Worm (Caenorhabditis elegans): ENCODE data around the gene srm-3.
"Not testable (repeated sequence)": the region's sequence is repeated elsewhere in the genome, so short reads cannot be mapped to it uniquely, and the experiment has no call there.

srm-3 gene

ce11 chrIV:9671001-9671652 lies 22.3 kb downstream of the srm-3 start:
- TF ChIP-seq unc-62 (GFP tag; optimal IDR thresholded peaks at IDR 0.05): no peak

- no peak for TF ChIP-seq unc-62 (GFP tag; optimal IDR thresholded peaks at IDR 0.05)
These were observed 23.7 kb downstream of the srm-3 start for ce11 chrIV:9672434-9672833.

ce11 chrIV:9673206-9673605 lies 24.4 kb downstream of the srm-3 start:
- no peak for TF ChIP-seq unc-62 (GFP tag; optimal IDR thresholded peaks at IDR 0.05)

ce11 chrIV:9673683-9674336 lies 25.0 kb downstream of the srm-3 start:
- TF ChIP-seq unc-62 (GFP tag; optimal IDR thresholded peaks at IDR 0.05): no peak

- TF ChIP-seq unc-62 (GFP tag; optimal IDR thresholded peaks at IDR 0.05): no peak
These were observed 26.8 kb downstream of the srm-3 start, which contains the start of gene nhr-34 for ce11 chrIV:9675572-9675971. Gene nhr-34, minus strand, starts transcription at chrIV:9675672.

- no peak for TF ChIP-seq unc-62 (GFP tag; optimal IDR thresholded peaks at IDR 0.05)
These were observed 27.8 kb downstream of the srm-3 start for ce11 chrIV:9676535-9676934.

- no peak for TF ChIP-seq unc-62 (GFP tag; optimal IDR thresholded peaks at IDR 0.05)
These were observed 28.6 kb downstream of the srm-3 start for ce11 chrIV:9677226-9677992.

- TF ChIP-seq unc-62 (GFP tag; optimal IDR thresholded peaks at IDR 0.05): no peak
These were observed 29.2 kb downstream of the srm-3 start for ce11 chrIV:9678007-9678406.

- TF ChIP-seq unc-62 (GFP tag; optimal IDR thresholded peaks at IDR 0.05): no peak
These were observed 30.5 kb downstream of the srm-3 start for ce11 chrIV:9679296-9679695.

- no peak for TF ChIP-seq unc-62 (GFP tag; optimal IDR thresholded peaks at IDR 0.05)
These were observed 32.1 kb downstream of the srm-3 start, which contains the start of gene ins-8 for ce11 chrIV:9680841-9681240. Gene ins-8, minus strand, starts transcription at chrIV:9680941.

ce11 chrIV:9682514-9682913 lies 33.7 kb downstream of the srm-3 start, which contains the start of gene ins-7:
Gene ins-7, minus strand, starts transcription at chrIV:9682845.
- TF ChIP-seq unc-62 (GFP tag; optimal IDR thresholded peaks at IDR 0.05): no peak

ce11 chrIV:9683433-9683832 lies 34.7 kb downstream of the srm-3 start, which contains the start of the genes htas-1 and ZK1251.3:
Gene htas-1, minus strand, starts transcription at chrIV:9683533.
Gene ZK1251.3, plus strand, starts transcription at chrIV:9683658.
- TF ChIP-seq unc-62 (GFP tag; optimal IDR thresholded peaks at IDR 0.05): no peak

ce11 chrIV:9688715-9689114 lies 39.9 kb downstream of the srm-3 start, which contains the start of gene msp-76:
Gene msp-76, plus strand, starts transcription at chrIV:9689015.
- TF ChIP-seq unc-62 (GFP tag; optimal IDR thresholded peaks at IDR 0.05): not testable (repeated sequence)

ce11 chrIV:9690644-9691043 lies 41.9 kb downstream of the srm-3 start, which contains the start of gene sdz-36:
Gene sdz-36, plus strand, starts transcription at chrIV:9690944.
- no peak for TF ChIP-seq unc-62 (GFP tag; optimal IDR thresholded peaks at IDR 0.05)

- no peak for TF ChIP-seq unc-62 (GFP tag; optimal IDR thresholded peaks at IDR 0.05)
These were observed 44.1 kb downstream of the srm-3 start, which contains the start of gene twk-9 for ce11 chrIV:9692874-9693273. Gene twk-9, plus strand, starts transcription at chrIV:9693174.

- TF ChIP-seq unc-62 (GFP tag; optimal IDR thresholded peaks at IDR 0.05): no peak
These were observed 47.7 kb downstream of the srm-3 start for ce11 chrIV:9696513-9696912.
